Fruit fly (Drosophila melanogaster) whole organism, prepupa: ENCODE measurements around the gene CG32148.

ENCODE experiments used
- CG10631 ChIP-seq: fragments of 200-800 bp; sonication (Bioruptor generic); optimal IDR thresholded peaks from 2 replicates; lab custom pipeline; 2016; ENCODE audit warnings: missing biosample characterization, missing genetic modification characterization
- CG10669 ChIP-seq: fragments of 200-800 bp; sonication (Bioruptor generic); optimal IDR thresholded peaks from 3 replicates; lab custom pipeline; 2018; ENCODE audit warnings: missing biosample characterization, mild to moderate bottlenecking, missing genetic modification characterization, moderate library complexity
- CG11294 ChIP-seq: fragments of 200-800 bp; sonication (Bioruptor generic); IDR thresholded peaks from 2 replicates; pipeline ENCODE4 v1.3.6; 2022; ENCODE audit warnings: missing biosample characterization, missing genetic modification characterization
- CG11762 ChIP-seq: fragments of 200-800 bp; sonication (Bioruptor generic); optimal IDR thresholded peaks from 3 replicates; lab custom pipeline; 2016; ENCODE audit warnings: missing biosample characterization, missing genetic modification characterization; ENCODE audit not compliant: insufficient read depth
- CG11902 ChIP-seq: fragments of 200-800 bp; sonication (Bioruptor generic); optimal IDR thresholded peaks from 3 replicates; lab custom pipeline; 2016; ENCODE audit warnings: missing biosample characterization, missing genetic modification characterization
- CG15336 ChIP-seq: fragments of 200-800 bp; sonication (Bioruptor generic); IDR thresholded peaks from 2 replicates; pipeline ENCODE4 v1.3.6; 2022; ENCODE audit warnings: missing biosample characterization, missing genetic modification characterization
- CG1621 ChIP-seq: fragments of 200-800 bp; sonication (Bioruptor generic); optimal IDR thresholded peaks from 3 replicates; lab custom pipeline; 2018; ENCODE audit warnings: missing biosample characterization, mild to moderate bottlenecking, missing genetic modification characterization
- CG16779 ChIP-seq: fragments of 200-800 bp; sonication (Bioruptor generic); optimal IDR thresholded peaks from 3 replicates; lab custom pipeline; 2017; ENCODE audit warnings: missing biosample characterization, mild to moderate bottlenecking, missing genetic modification characterization
- CG3032 ChIP-seq: fragments of 200-800 bp; optimal IDR thresholded peaks from 2 replicates; lab custom pipeline; 2019; ENCODE audit warnings: missing biosample characterization, mild to moderate bottlenecking, missing genetic modification characterization, moderate library complexity
- CG31627 ChIP-seq: fragments of 200-800 bp; sonication (Bioruptor generic); optimal IDR thresholded peaks from 3 replicates; lab custom pipeline; 2016; ENCODE audit warnings: missing biosample characterization, missing genetic modification characterization
- CG32006 ChIP-seq: fragments of 200-800 bp; sonication (Bioruptor generic); optimal IDR thresholded peaks from 3 replicates; lab custom pipeline; 2017; ENCODE audit warnings: missing biosample characterization, mild to moderate bottlenecking, missing genetic modification characterization
- CG34406 ChIP-seq: fragments of 200-800 bp; sonication (Bioruptor generic); optimal IDR thresholded peaks from 3 replicates; lab custom pipeline; 2016; ENCODE audit warnings: missing biosample characterization, missing genetic modification characterization
- CG3919 ChIP-seq: fragments of 200-800 bp; sonication (Bioruptor generic); optimal IDR thresholded peaks from 3 replicates; lab custom pipeline; 2016; ENCODE audit warnings: missing biosample characterization, missing genetic modification characterization
- CG4318 ChIP-seq: fragments of 200-800 bp; sonication (Bioruptor generic); optimal IDR thresholded peaks from 3 replicates; lab custom pipeline; 2017; ENCODE audit warnings: missing biosample characterization, mild to moderate bottlenecking, missing genetic modification characterization
- CG6163 ChIP-seq: fragments of 200-800 bp; sonication (Bioruptor generic); IDR thresholded peaks from 3 replicates; pipeline ENCODE4 v1.3.6; 2022; ENCODE audit warnings: missing biosample characterization, missing genetic modification characterization
- CG6792 ChIP-seq: fragments of 200-800 bp; sonication (Bioruptor generic); optimal IDR thresholded peaks from 3 replicates; lab custom pipeline; 2016; ENCODE audit warnings: missing biosample characterization, missing genetic modification characterization
- CG6854 ChIP-seq: fragments of 200-800 bp; sonication (Bioruptor generic); optimal IDR thresholded peaks from 2 replicates; lab custom pipeline; 2017; ENCODE audit warnings: missing biosample characterization, mild to moderate bottlenecking, missing genetic modification characterization
- CG8119 ChIP-seq: fragments of 200-800 bp; sonication (Bioruptor generic); IDR thresholded peaks from 3 replicates; pipeline ENCODE4 v1.3.6; 2022; ENCODE audit warnings: missing biosample characterization, missing genetic modification characterization
- CG8319 ChIP-seq: fragments of 200-800 bp; sonication (Bioruptor generic); optimal IDR thresholded peaks from 3 replicates; lab custom pipeline; 2016; ENCODE audit warnings: missing biosample characterization, missing genetic modification characterization
- CG9139 ChIP-seq: fragments of 200-800 bp; sonication (Bioruptor generic); optimal IDR thresholded peaks from 3 replicates; lab custom pipeline; 2017; ENCODE audit warnings: missing biosample characterization, mild to moderate bottlenecking, missing genetic modification characterization
- Eip75B ChIP-seq: fragments of 200-800 bp; sonication (Bioruptor generic); optimal IDR thresholded peaks from 3 replicates; lab custom pipeline; 2016; ENCODE audit warnings: missing biosample characterization, missing genetic modification characterization
- Eip78C ChIP-seq: fragments of 200-800 bp; sonication (Bioruptor generic); peaks from one replicate; lab custom pipeline; 2016; ENCODE audit warnings: missing biosample characterization, missing genetic modification characterization
- Eip93F ChIP-seq: fragments of 200-800 bp; sonication (Bioruptor generic); optimal IDR thresholded peaks from 2 replicates; lab custom pipeline; 2016; ENCODE audit warnings: missing biosample characterization, mild to moderate bottlenecking, missing genetic modification characterization
- Ets21C ChIP-seq: fragments of 200-800 bp; sonication (Bioruptor generic); optimal IDR thresholded peaks from 3 replicates; lab custom pipeline; 2016; ENCODE audit warnings: missing biosample characterization, missing genetic modification characterization
- Gug ChIP-seq: fragments of 200-800 bp; sonication (Bioruptor generic); IDR thresholded peaks from 2 replicates; pipeline ENCODE4 v1.3.6; 2022; ENCODE audit warnings: missing biosample characterization, missing genetic modification characterization
- Hr39 ChIP-seq: fragments of 200-800 bp; sonication (Bioruptor generic); optimal IDR thresholded peaks from 2 replicates; lab custom pipeline; 2016; ENCODE audit warnings: missing biosample characterization, missing genetic modification characterization
- Hr4 ChIP-seq: fragments of 200-800 bp; sonication (Bioruptor generic); optimal IDR thresholded peaks from 3 replicates; lab custom pipeline; 2016; ENCODE audit warnings: missing biosample characterization, missing genetic modification characterization
- Lpt ChIP-seq: fragments of 200-800 bp; sonication (Bioruptor generic); optimal IDR thresholded peaks from 3 replicates; lab custom pipeline; 2016; ENCODE audit warnings: missing biosample characterization, missing genetic modification characterization
- Met ChIP-seq: fragments of 200-800 bp; sonication (Bioruptor generic); optimal IDR thresholded peaks from 3 replicates; lab custom pipeline; 2016; ENCODE audit warnings: missing biosample characterization, missing genetic modification characterization
- OdsH ChIP-seq: fragments of 200-800 bp; sonication (Bioruptor generic); optimal IDR thresholded peaks from 3 replicates; lab custom pipeline; 2016; ENCODE audit warnings: missing biosample characterization, missing genetic modification characterization
- Smox ChIP-seq: fragments of 200-800 bp; sonication (Bioruptor generic); optimal IDR thresholded peaks from 3 replicates; lab custom pipeline; 2016; ENCODE audit warnings: missing biosample characterization, missing genetic modification characterization
- Sox102F ChIP-seq: fragments of 200-800 bp; sonication (Bioruptor generic); optimal IDR thresholded peaks from 2 replicates; lab custom pipeline; 2016; ENCODE audit warnings: missing biosample characterization, mild to moderate bottlenecking, missing genetic modification characterization
- Sox14 ChIP-seq: fragments of 200-800 bp; sonication (Bioruptor generic); optimal IDR thresholded peaks from 3 replicates; lab custom pipeline; 2016; ENCODE audit warnings: missing biosample characterization, missing genetic modification characterization
- Sox15 ChIP-seq: fragments of 200-800 bp; sonication (Bioruptor generic); optimal IDR thresholded peaks from 3 replicates; lab custom pipeline; 2016; ENCODE audit warnings: missing biosample characterization, missing genetic modification characterization
- achi ChIP-seq: fragments of 200-800 bp; sonication (Bioruptor generic); optimal IDR thresholded peaks from 3 replicates; lab custom pipeline; 2016; ENCODE audit warnings: missing biosample characterization, missing genetic modification characterization
- cyc ChIP-seq: fragments of 200-800 bp; sonication (Bioruptor generic); optimal IDR thresholded peaks from 3 replicates; lab custom pipeline; 2016; ENCODE audit warnings: missing biosample characterization, missing genetic modification characterization
- dac ChIP-seq: fragments of 200-800 bp; sonication (Bioruptor generic); optimal IDR thresholded peaks from 2 replicates; lab custom pipeline; 2017; ENCODE audit warnings: missing biosample characterization, mild to moderate bottlenecking, missing genetic modification characterization
- dsx ChIP-seq: fragments of 200-800 bp; optimal IDR thresholded peaks from 3 replicates; lab custom pipeline; 2019; ENCODE audit warnings: missing biosample characterization, mild to moderate bottlenecking, missing genetic modification characterization, moderate library complexity; ENCODE audit not compliant: poor library complexity, severe bottlenecking
- eg ChIP-seq: fragments of 200-800 bp; sonication (Bioruptor generic); IDR thresholded peaks from 3 replicates; pipeline ENCODE4 v1.3.6; 2022; ENCODE audit warnings: missing biosample characterization, missing genetic modification characterization
- esn ChIP-seq: fragments of 200-800 bp; sonication (Bioruptor generic); optimal IDR thresholded peaks from 2 replicates; lab custom pipeline; 2016; ENCODE audit warnings: missing biosample characterization, mild to moderate bottlenecking, missing genetic modification characterization, moderate library complexity
- fd59A ChIP-seq: fragments of 200-800 bp; sonication (Bioruptor generic); optimal IDR thresholded peaks from 2 replicates; lab custom pipeline; 2017; ENCODE audit warnings: missing biosample characterization, mild to moderate bottlenecking, missing genetic modification characterization, missing genetic modification reagents
- fd85E ChIP-seq: fragments of 200-800 bp; sonication (Bioruptor generic); optimal IDR thresholded peaks from 3 replicates; lab custom pipeline; 2016; ENCODE audit warnings: missing biosample characterization, missing genetic modification characterization
- fkh ChIP-seq: fragments of 200-800 bp; sonication (Bioruptor generic); optimal IDR thresholded peaks from 3 replicates; lab custom pipeline; 2017; ENCODE audit warnings: missing biosample characterization, mild to moderate bottlenecking, missing genetic modification characterization, moderate library complexity
- lz ChIP-seq: fragments of 200-800 bp; sonication (Bioruptor generic); optimal IDR thresholded peaks from 3 replicates; lab custom pipeline; 2016; ENCODE audit warnings: missing biosample characterization, missing genetic modification characterization
- salr ChIP-seq, 2 experiments: fragments of 200-800 bp; sonication (Bioruptor generic); optimal IDR thresholded peaks; 3 replicates each; lab custom pipeline; 2016 to 2018; ENCODE audit warnings: missing biosample characterization in 2 of 2, missing genetic modification characterization in 2 of 2, mild to moderate bottlenecking in 1 of 2
- svp ChIP-seq: fragments of 200-800 bp; sonication (Bioruptor generic); peaks from one replicate; lab custom pipeline; 2016; ENCODE audit warnings: missing biosample characterization, missing genetic modification characterization
- topi ChIP-seq: fragments of 200-800 bp; sonication (Bioruptor generic); optimal IDR thresholded peaks from 3 replicates; lab custom pipeline; 2016; ENCODE audit warnings: missing biosample characterization, missing genetic modification characterization
- vri ChIP-seq: fragments of 200-800 bp; sonication (Bioruptor generic); optimal IDR thresholded peaks from 3 replicates; lab custom pipeline; 2016; ENCODE audit warnings: missing biosample characterization, mild to moderate bottlenecking, missing genetic modification characterization

The CG32148 gene

DNA sequence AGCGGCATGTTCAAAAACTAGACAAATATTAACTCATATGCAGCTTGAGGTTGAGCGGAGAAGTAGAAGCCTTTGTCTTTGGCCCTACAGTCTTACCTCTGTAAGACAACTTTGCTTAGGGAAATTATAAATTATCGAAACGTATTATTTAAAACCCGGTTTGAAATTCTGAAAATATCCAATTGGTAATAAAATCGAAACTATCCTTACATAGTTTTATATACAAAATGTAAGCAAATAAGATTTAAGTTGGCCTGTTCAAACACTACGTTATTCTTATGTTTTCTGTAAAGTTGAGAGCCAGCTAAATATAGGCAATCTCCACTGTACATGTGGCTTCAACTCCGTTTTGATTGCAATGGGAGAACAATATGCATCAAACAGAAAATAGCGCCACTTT lies 10.0 kb upstream of the CG32148 start (continued):
- TF ChIP-seq CG15336 (GFP tag; lab: Robert Waterston, UW) (peak; percentile 26; the same call in 1 of the 2 replicates), Hr39 (peak; percentile 12), fd85E (GFP tag; lab: Kevin White, UChicago) (no peak)

DNA sequence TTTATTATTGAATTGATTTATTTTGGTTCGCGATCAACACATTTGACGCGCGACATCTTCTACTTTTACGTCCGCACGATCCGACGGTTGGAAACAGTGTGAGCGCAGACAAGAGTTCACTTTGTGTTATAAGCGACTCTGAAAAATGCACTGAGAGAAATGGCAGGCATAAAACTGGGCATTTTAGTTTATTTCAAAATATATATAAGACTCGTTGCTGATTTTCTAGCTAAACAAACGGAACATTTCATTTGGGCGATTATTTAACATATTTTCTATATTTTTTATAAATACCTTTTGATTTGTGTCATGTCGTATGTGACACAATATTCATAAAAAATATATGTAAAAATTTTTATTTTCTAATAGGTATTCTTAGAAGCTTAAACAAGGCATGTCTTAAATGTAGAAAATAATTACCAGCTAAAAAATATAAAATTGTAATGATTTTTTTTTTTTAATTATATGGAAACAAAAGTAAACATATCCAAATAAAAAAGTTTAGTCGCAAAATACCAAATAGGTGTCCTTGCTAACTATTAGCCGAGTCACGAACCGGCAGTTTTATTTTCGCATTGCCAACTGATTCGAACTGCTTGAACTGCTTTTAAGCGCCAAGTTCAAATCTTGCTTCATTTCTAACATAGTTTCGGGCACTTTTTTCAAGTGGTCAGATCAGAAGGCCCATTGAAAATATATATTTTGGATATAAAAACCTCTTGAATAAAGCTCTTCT lies 9.2 kb upstream of the CG32148 start, which contains the start of gene Reck:
Reck (minus strand) TSS at position 106 of the 736 bp plus-strand sequence.
- TF ChIP-seq CG3919 (GFP tag; lab: Kevin White, UChicago): peak; percentile 93
- peak; percentile 55 for TF ChIP-seq lz (GFP tag; lab: Kevin White, UChicago)
- TF ChIP-seq Eip93F (GFP tag; lab: Kevin White, UChicago): peak; percentile 61
- peak; percentile 78 for TF ChIP-seq CG9139 (GFP tag; lab: Kevin White, UChicago)
- peak; percentile 85 for TF ChIP-seq Eip75B (GFP tag; lab: Kevin White, UChicago)
- TF ChIP-seq Gug (GFP tag; lab: Robert Waterston, UW): peak; percentile 79
- TF ChIP-seq Eip78C (GFP tag; lab: Kevin White, UChicago): peak; percentile 98
- TF ChIP-seq eg (GFP tag; lab: Robert Waterston, UW): peak; percentile 97
- peak; percentile 84 for TF ChIP-seq CG11762
- peak; percentile 41 for TF ChIP-seq CG11902
- TF ChIP-seq Met: peak; percentile 85
- peak; percentile 88 for TF ChIP-seq CG10631 (GFP tag; lab: Kevin White, UChicago)
- TF ChIP-seq achi: peak; percentile 91
- TF ChIP-seq CG3032 (tag; lab: Kevin White, UChicago): peak; percentile 83
- TF ChIP-seq CG34406: peak; percentile 83
- TF ChIP-seq Sox102F (GFP tag; lab: Kevin White, UChicago): peak; percentile 81
- peak; percentile 48 for TF ChIP-seq Ets21C (GFP tag; lab: Kevin White, UChicago)
- peak; percentile 62 for TF ChIP-seq fd59A
- TF ChIP-seq Sox14 (GFP tag; lab: Kevin White, UChicago): peak; percentile 79
- TF ChIP-seq Lpt (GFP tag; lab: Kevin White, UChicago): peak; percentile 89
- peak; percentile 85 for TF ChIP-seq topi (GFP tag; lab: Kevin White, UChicago)
- TF ChIP-seq CG10669 (GFP tag; lab: Kevin White, UChicago): peak; percentile 87
- peak; percentile 94 for TF ChIP-seq Hr4 (GFP tag; lab: Kevin White, UChicago)
- TF ChIP-seq CG6792: peak; percentile 74
- TF ChIP-seq salr (GFP tag; optimal IDR thresholded peaks at IDR 0.05; lab: Kevin White, UChicago): peak; percentile 67 to 82
- TF ChIP-seq svp (GFP tag; lab: Kevin White, UChicago): peak; percentile 92
- TF ChIP-seq dsx (GFP tag; lab: Kevin White, UChicago): peak; percentile 83
- TF ChIP-seq Smox (GFP tag; lab: Kevin White, UChicago): peak; percentile 79
- peak; percentile 62 for TF ChIP-seq CG8319 (GFP tag; lab: Kevin White, UChicago)
- TF ChIP-seq fd85E (GFP tag; lab: Kevin White, UChicago): peak; percentile 58
- TF ChIP-seq CG11294 (GFP tag; lab: Robert Waterston, UW): peak; percentile 74
- peak; percentile 85 for TF ChIP-seq CG16779 (tag; lab: Kevin White, UChicago)
- peak; percentile 77 for TF ChIP-seq CG4318 (GFP tag; lab: Kevin White, UChicago)
- peak; percentile 61 for TF ChIP-seq CG31627 (GFP tag; lab: Kevin White, UChicago)
- TF ChIP-seq CG15336 (GFP tag; lab: Robert Waterston, UW): peak; percentile 96
- TF ChIP-seq Sox15: peak; percentile 49
- TF ChIP-seq vri: peak; percentile 76
- peak; percentile 96 for TF ChIP-seq CG8119 (GFP tag; lab: Robert Waterston, UW)
- peak; percentile 70 for TF ChIP-seq dac (GFP tag; lab: Kevin White, UChicago)
- peak; percentile 68 for TF ChIP-seq cyc (GFP tag; lab: Kevin White, UChicago)
- no peak for TF ChIP-seq CG6854 (GFP tag; lab: Kevin White, UChicago)
- TF ChIP-seq fkh (GFP tag; lab: Kevin White, UChicago): peak; percentile 3
- peak; percentile 93 for TF ChIP-seq OdsH
- TF ChIP-seq CG1621 (tag; lab: Kevin White, UChicago): peak; percentile 78
- TF ChIP-seq Hr39: peak; percentile 57
- TF ChIP-seq CG6163: peak; percentile 95
- TF ChIP-seq CG32006 (GFP tag; lab: Kevin White, UChicago): peak; percentile 85
- TF ChIP-seq esn (GFP tag; lab: Kevin White, UChicago): peak; percentile 87
